Worm (Caenorhabditis elegans): ENCODE results near the gene zhit-3.

- no peak for TF ChIP-seq aly-2 (tag; optimal IDR thresholded peaks at IDR 0.05)
- TF ChIP-seq nhr-42 (GFP tag; IDR thresholded peaks at IDR 0.05): no peak
- TF ChIP-seq ztf-11 (tag; optimal IDR thresholded peaks at IDR 0.05): no peak
- TF ChIP-seq pqm-1 (tag; optimal IDR thresholded peaks at IDR 0.05): no peak
- no peak for TF ChIP-seq unc-62 (GFP tag; optimal IDR thresholded peaks at IDR 0.05 in 1 of 2)
- TF ChIP-seq unc-62 (tag; optimal IDR thresholded peaks at IDR 0.05): no peak
- no peak for TF ChIP-seq fkh-10 (GFP tag; optimal IDR thresholded peaks at IDR 0.05)
- TF ChIP-seq ceh-82 (tag; optimal IDR thresholded peaks at IDR 0.05): no peak
- no peak for TF ChIP-seq egl-27 (tag; optimal IDR thresholded peaks at IDR 0.05)
- TF ChIP-seq dve-1 (tag; optimal IDR thresholded peaks at IDR 0.05; ENCODE audit: insufficient read depth): no peak
- no peak for TF ChIP-seq hlh-30 (tag; optimal IDR thresholded peaks at IDR 0.05; ENCODE audit: insufficient read depth)
- TF ChIP-seq ctbp-1 (GFP tag; IDR thresholded peaks at IDR 0.05): no peak
- TF ChIP-seq saeg-2 (GFP tag; IDR thresholded peaks at IDR 0.05): no peak
- no peak for TF ChIP-seq attf-4 (tag; optimal IDR thresholded peaks at IDR 0.05)
- TF ChIP-seq duxl-1 (tag; optimal IDR thresholded peaks at IDR 0.05; ENCODE audit: poor library complexity): no peak
These were observed 43.1 kb downstream of the zhit-3 start for ce11 chrV:10168870-10169269.

Data from whole organism, L4 larva.